Fruit fly (Drosophila melanogaster) whole organism, prepupa: ENCODE data around the gene hob.

Experiments
- CG10631 ChIP-seq: fragments of 200-800 bp; sonication (Bioruptor generic); optimal IDR thresholded peaks from 2 replicates; lab custom pipeline; 2016; ENCODE audit warnings: missing biosample characterization, missing genetic modification characterization
- Ets21C ChIP-seq: fragments of 200-800 bp; sonication (Bioruptor generic); optimal IDR thresholded peaks from 3 replicates; lab custom pipeline; 2016; ENCODE audit warnings: missing biosample characterization, missing genetic modification characterization
- Ets96B ChIP-seq: fragments of 200-800 bp; optimal IDR thresholded peaks from 2 replicates; lab custom pipeline; 2019; ENCODE audit warnings: missing biosample characterization, mild to moderate bottlenecking, missing genetic modification characterization, moderate library complexity
- Sox15 ChIP-seq: fragments of 200-800 bp; sonication (Bioruptor generic); optimal IDR thresholded peaks from 3 replicates; lab custom pipeline; 2016; ENCODE audit warnings: missing biosample characterization, missing genetic modification characterization
- cyc ChIP-seq: fragments of 200-800 bp; sonication (Bioruptor generic); optimal IDR thresholded peaks from 3 replicates; lab custom pipeline; 2016; ENCODE audit warnings: missing biosample characterization, missing genetic modification characterization
- fd85E ChIP-seq: fragments of 200-800 bp; sonication (Bioruptor generic); optimal IDR thresholded peaks from 3 replicates; lab custom pipeline; 2016; ENCODE audit warnings: missing biosample characterization, missing genetic modification characterization
- salr ChIP-seq, 2 experiments: fragments of 200-800 bp; sonication (Bioruptor generic); optimal IDR thresholded peaks; 3 replicates each; lab custom pipeline; 2016 to 2018; ENCODE audit warnings: missing biosample characterization in 2 of 2, missing genetic modification characterization in 2 of 2, mild to moderate bottlenecking in 1 of 2

DNA sequence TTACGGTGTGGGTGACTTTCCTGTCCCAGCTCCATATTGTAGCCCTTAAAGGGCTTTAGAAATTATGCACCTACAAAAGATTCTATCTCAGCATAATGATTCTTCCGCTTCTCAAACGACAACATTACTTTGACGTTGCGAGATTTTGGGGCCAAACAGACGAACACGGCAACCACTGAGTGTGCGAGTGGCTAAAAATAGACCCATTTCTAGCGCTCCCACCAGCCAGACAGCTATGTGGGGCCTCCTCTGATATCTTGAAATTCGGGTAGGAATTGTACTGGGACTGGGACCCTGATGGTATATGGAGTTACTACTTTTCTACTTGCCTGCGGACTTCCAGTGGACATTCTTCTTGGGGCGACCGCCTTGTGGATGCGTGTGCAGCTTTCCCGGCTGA, 40.8 kb downstream of the hob start:
- TF ChIP-seq salr (GFP tag; optimal IDR thresholded peaks at IDR 0.05; lab: Kevin White, UChicago) (no peak), Ets21C (GFP tag; lab: Kevin White, UChicago) (no peak), Sox15 (no peak), cyc (no peak), CG10631 (GFP tag; lab: Kevin White, UChicago) (no peak), fd85E (GFP tag; lab: Kevin White, UChicago) (no peak), Ets96B (tag; lab: Kevin White, UChicago) (no peak)
